Fruit fly (Drosophila melanogaster): ENCODE measurements around the gene CG43165.

CG43165 gene

dm6 chr2L:3695361-3695818, 570 bp upstream of the CG43165 start, which contains the start of gene CG16713:
Gene CG16713, minus strand, starts transcription at chr2L:3695411.
- TF ChIP-seq fkh (GFP tag; optimal IDR thresholded peaks at IDR 0.05) (peak; percentile 11), Hr39 (GFP tag; optimal IDR thresholded peaks at IDR 0.05) (no peak), svp (GFP tag) (peak; percentile 83), Eip78C (GFP tag) (peak; percentile 12)

dm6 chr2L:3693805-3694204, 1.0 kb downstream of the CG43165 start, which contains the start of gene Acp24A4:
Gene Acp24A4, minus strand, starts transcription at chr2L:3693905.
- TF ChIP-seq CG6854 (GFP tag; optimal IDR thresholded peaks at IDR 0.05) (no peak), CG6163 (GFP tag; IDR thresholded peaks at IDR 0.05) (no peak), dsx (GFP tag; optimal IDR thresholded peaks at IDR 0.05; ENCODE audit: poor library complexity, severe bottlenecking) (no peak), eg (GFP tag; IDR thresholded peaks at IDR 0.05) (no peak), lz (GFP tag; optimal IDR thresholded peaks at IDR 0.05) (no peak), achi (GFP tag; optimal IDR thresholded peaks at IDR 0.05) (no peak), acj6 (GFP tag; optimal IDR thresholded peaks at IDR 0.05) (no peak), net (GFP tag; optimal IDR thresholded peaks at IDR 0.05) (no peak), OdsH (GFP tag; optimal IDR thresholded peaks at IDR 0.05) (no peak), pdm3 (GFP tag; optimal IDR thresholded peaks at IDR 0.05) (no peak), Smox (GFP tag; optimal IDR thresholded peaks at IDR 0.05) (no peak), Hr4 (GFP tag; optimal IDR thresholded peaks at IDR 0.05) (no peak), CG15336 (GFP tag; IDR thresholded peaks at IDR 0.05) (no peak), spab (GFP tag; optimal IDR thresholded peaks at IDR 0.05) (no peak), CG3032 (tag; optimal IDR thresholded peaks at IDR 0.05) (no peak), CG11762 (GFP tag; optimal IDR thresholded peaks at IDR 0.05; ENCODE audit: insufficient read depth) (no peak)

- TF ChIP-seq svp (GFP tag), result no peak
- TF ChIP-seq CG8119 (GFP tag; IDR thresholded peaks at IDR 0.05), result no peak
- no peak for TF ChIP-seq OdsH (GFP tag; optimal IDR thresholded peaks at IDR 0.05)
- no peak for TF ChIP-seq CG11294 (GFP tag; IDR thresholded peaks at IDR 0.05)
- no peak for TF ChIP-seq dac (GFP tag; optimal IDR thresholded peaks at IDR 0.05)
- TF ChIP-seq CG6163 (GFP tag; IDR thresholded peaks at IDR 0.05), result no peak
- no peak for TF ChIP-seq topi (GFP tag; optimal IDR thresholded peaks at IDR 0.05)
- TF ChIP-seq CG8632 (GFP tag; optimal IDR thresholded peaks at IDR 0.05), result no peak
- TF ChIP-seq Eip75B (GFP tag; optimal IDR thresholded peaks at IDR 0.05), result no peak
- TF ChIP-seq CG6792 (GFP tag; optimal IDR thresholded peaks at IDR 0.05), result no peak
- no peak for TF ChIP-seq ss (GFP tag; optimal IDR thresholded peaks at IDR 0.05)
- no peak for TF ChIP-seq CG1621 (tag; optimal IDR thresholded peaks at IDR 0.05)
- TF ChIP-seq pdm3 (GFP tag; optimal IDR thresholded peaks at IDR 0.05), result no peak
- TF ChIP-seq acj6 (GFP tag; optimal IDR thresholded peaks at IDR 0.05), result no peak
- no peak for TF ChIP-seq esn (GFP tag; optimal IDR thresholded peaks at IDR 0.05)
- TF ChIP-seq Ets96B (tag; optimal IDR thresholded peaks at IDR 0.05), result no peak
- TF ChIP-seq CG9139 (GFP tag; optimal IDR thresholded peaks at IDR 0.05), result no peak
- TF ChIP-seq vri (GFP tag; optimal IDR thresholded peaks at IDR 0.05), result no peak
- no peak for TF ChIP-seq CG34406 (GFP tag; optimal IDR thresholded peaks at IDR 0.05)
- TF ChIP-seq Sox15 (GFP tag; optimal IDR thresholded peaks at IDR 0.05), result no peak
Observed at dm6 chr2L:3693082-3693481, 1.7 kb downstream of the CG43165 start, which contains the start of gene CG3513. Gene CG3513, minus strand, starts transcription at chr2L:3693182.

- TF ChIP-seq ss (GFP tag; optimal IDR thresholded peaks at IDR 0.05), result peak in 1 of 2 experiments; percentile 2
- TF ChIP-seq CG15336 (GFP tag; IDR thresholded peaks at IDR 0.05), result no peak
- TF ChIP-seq esn (GFP tag; optimal IDR thresholded peaks at IDR 0.05), result no peak
- TF ChIP-seq spab (GFP tag; optimal IDR thresholded peaks at IDR 0.05), result no peak
- TF ChIP-seq Hr39 (GFP tag; optimal IDR thresholded peaks at IDR 0.05), result no peak
- TF ChIP-seq Ets96B (tag; optimal IDR thresholded peaks at IDR 0.05), result no peak
- no peak for TF ChIP-seq CG6854 (GFP tag; optimal IDR thresholded peaks at IDR 0.05)
- peak; percentile 96 for TF ChIP-seq svp (GFP tag)
- no peak for TF ChIP-seq Met (GFP tag; optimal IDR thresholded peaks at IDR 0.05)
- TF ChIP-seq fkh (GFP tag; optimal IDR thresholded peaks at IDR 0.05), result no peak
- no peak for TF ChIP-seq pdm3 (GFP tag; optimal IDR thresholded peaks at IDR 0.05)
- TF ChIP-seq CG10631 (GFP tag; optimal IDR thresholded peaks at IDR 0.05), result no peak
- TF ChIP-seq CG6163 (GFP tag; IDR thresholded peaks at IDR 0.05), result no peak
- peak; percentile 2 for TF ChIP-seq CG1621 (tag; optimal IDR thresholded peaks at IDR 0.05)
Observed at dm6 chr2L:3692466-3692865, 2.4 kb downstream of the CG43165 start, which contains the start of gene CG16704. Gene CG16704, minus strand, starts transcription at chr2L:3692587.
